Worm (Caenorhabditis elegans) whole organism, L2 larva: ENCODE measurements around the gene T28C6.11.
A peak's percentile ranks its signal among the peaks of the same experiment; 100 is the strongest.

Source experiments
- C34F6.9 ChIP-seq: fragments of 150-350 bp; optimal IDR thresholded peaks from 2 replicates; lab custom pipeline; 2014; ENCODE audit warnings: missing biosample characterization, missing genetic modification characterization
- F13H6.1 ChIP-seq: sonication (generic microtip); optimal IDR thresholded peaks from 2 replicates; lab custom pipeline; 2016; ENCODE audit warnings: missing genetic modification characterization, missing compliant biosample characterization
- R02D3.7 ChIP-seq: fragments of 150-350 bp; optimal IDR thresholded peaks from 2 replicates; lab custom pipeline; 2014; ENCODE audit warnings: missing biosample characterization, missing genetic modification characterization
- ZK546.5 ChIP-seq: sonication (generic microtip); optimal IDR thresholded peaks from 2 replicates; lab custom pipeline; 2017; ENCODE audit warnings: missing biosample characterization, missing genetic modification characterization
- alr-1 ChIP-seq: fragments of 150-350 bp; optimal IDR thresholded peaks from 2 replicates; lab custom pipeline; 2014; ENCODE audit warnings: missing biosample characterization, missing genetic modification characterization
- aly-2 ChIP-seq: fragments of 150-350 bp; optimal IDR thresholded peaks from 2 replicates; lab custom pipeline; 2014; ENCODE audit warnings: missing biosample characterization, missing genetic modification characterization
- ama-1 ChIP-seq: fragments of 150-350 bp; optimal IDR thresholded peaks from 2 replicates; lab custom pipeline; 2018; ENCODE audit warnings: inconsistent platforms
- blmp-1 ChIP-seq: sonication (generic microtip); optimal IDR thresholded peaks from 2 replicates; lab custom pipeline; 2017; ENCODE audit warnings: missing genetic modification characterization, mild to moderate bottlenecking, missing compliant biosample characterization, antibody characterized with exemption, moderate library complexity; ENCODE audit not compliant: insufficient read depth
- ceh-82 ChIP-seq: fragments of 150-350 bp; optimal IDR thresholded peaks from 2 replicates; lab custom pipeline; 2014; ENCODE audit warnings: missing biosample characterization, missing genetic modification characterization
- crh-2 ChIP-seq: sonication (generic microtip); optimal IDR thresholded peaks from 2 replicates; lab custom pipeline; 2017; ENCODE audit warnings: missing biosample characterization, missing genetic modification characterization
- dmd-4 ChIP-seq: sonication (generic microtip); optimal IDR thresholded peaks from 2 replicates; lab custom pipeline; 2017; ENCODE audit warnings: missing biosample characterization, missing genetic modification characterization
- egl-27 ChIP-seq: sonication (generic microtip); optimal IDR thresholded peaks from 3 replicates; lab custom pipeline; 2017; ENCODE audit warnings: missing biosample characterization, missing genetic modification reagents, missing genetic modification characterization
- elt-1 ChIP-seq: fragments of 150-350 bp; optimal IDR thresholded peaks from 2 replicates; lab custom pipeline; 2014; ENCODE audit warnings: missing biosample characterization, missing genetic modification characterization
- fos-1 ChIP-seq: fragments of 150-350 bp; optimal IDR thresholded peaks from 2 replicates; lab custom pipeline; 2014; ENCODE audit warnings: missing biosample characterization, missing genetic modification characterization
- gmeb-1 ChIP-seq: fragments of 150-350 bp; optimal IDR thresholded peaks from 2 replicates; lab custom pipeline; 2014; ENCODE audit warnings: missing biosample characterization, missing genetic modification characterization
- lin-11 ChIP-seq: fragments of 150-350 bp; sonication (generic microtip); optimal IDR thresholded peaks from 2 replicates; lab custom pipeline; 2014; ENCODE audit warnings: missing biosample characterization, missing genetic modification characterization, inconsistent platforms, mixed read lengths
- lin-13 ChIP-seq: fragments of 150-350 bp; optimal IDR thresholded peaks from 2 replicates; lab custom pipeline; 2014; ENCODE audit warnings: missing biosample characterization, missing genetic modification reagents, missing genetic modification characterization
- lin-39 ChIP-seq: fragments of 150-350 bp; optimal IDR thresholded peaks from 2 replicates; lab custom pipeline; 2014; ENCODE audit warnings: missing biosample characterization, missing genetic modification reagents, missing genetic modification characterization
- lsy-2 ChIP-seq, 2 experiments: fragments of 150-350 bp in 1 of 2; sonication (generic microtip) in 1 of 2; optimal IDR thresholded peaks; 2 replicates each; lab custom pipeline; 2014 to 2017; ENCODE audit warnings: missing biosample characterization in 2 of 2, missing genetic modification characterization in 2 of 2
- mbf-1 ChIP-seq: sonication (generic microtip); optimal IDR thresholded peaks from 2 replicates; lab custom pipeline; 2017; ENCODE audit warnings: missing biosample characterization, missing genetic modification characterization
- nhr-11 ChIP-seq: fragments of 150-350 bp; optimal IDR thresholded peaks from 2 replicates; lab custom pipeline; 2014; ENCODE audit warnings: missing biosample characterization, missing genetic modification characterization
- nhr-12 ChIP-seq: fragments of 150-350 bp; optimal IDR thresholded peaks from 2 replicates; lab custom pipeline; 2014; ENCODE audit warnings: missing biosample characterization, missing genetic modification characterization
- nhr-129 ChIP-seq: fragments of 150-350 bp; optimal IDR thresholded peaks from 2 replicates; lab custom pipeline; 2014; ENCODE audit warnings: missing biosample characterization, missing genetic modification characterization
- nhr-21 ChIP-seq: fragments of 150-350 bp; optimal IDR thresholded peaks from 2 replicates; lab custom pipeline; 2014; ENCODE audit warnings: missing biosample characterization, missing genetic modification characterization
- nhr-23 ChIP-seq: fragments of 150-350 bp; optimal IDR thresholded peaks from 2 replicates; lab custom pipeline; 2014; ENCODE audit warnings: missing biosample characterization, missing genetic modification reagents, missing genetic modification characterization
- nhr-25 ChIP-seq: fragments of 150-350 bp; sonication (generic microtip); optimal IDR thresholded peaks from 3 replicates; lab custom pipeline; 2014; ENCODE audit warnings: missing biosample characterization, missing genetic modification characterization
- nhr-6 ChIP-seq: fragments of 150-350 bp; optimal IDR thresholded peaks from 2 replicates; lab custom pipeline; 2014; ENCODE audit warnings: missing biosample characterization, missing genetic modification characterization
- nhr-77 ChIP-seq: fragments of 150-350 bp; optimal IDR thresholded peaks from 2 replicates; lab custom pipeline; 2014; ENCODE audit warnings: missing biosample characterization, missing genetic modification characterization
- peb-1 ChIP-seq: fragments of 150-350 bp; optimal IDR thresholded peaks from 2 replicates; lab custom pipeline; 2014; ENCODE audit warnings: missing biosample characterization, missing genetic modification characterization
- sem-4 ChIP-seq: fragments of 150-350 bp; optimal IDR thresholded peaks from 2 replicates; lab custom pipeline; 2014; ENCODE audit warnings: missing biosample characterization, missing genetic modification reagents, missing genetic modification characterization
- skn-1 ChIP-seq: sonication (generic microtip); optimal IDR thresholded peaks from 2 replicates; lab custom pipeline; 2017; ENCODE audit warnings: missing biosample characterization, missing genetic modification characterization
- sma-3 ChIP-seq: sonication (generic microtip); optimal IDR thresholded peaks from 2 replicates; lab custom pipeline; 2016; ENCODE audit warnings: missing genetic modification reagents, missing genetic modification characterization, missing compliant biosample characterization
- unc-55 ChIP-seq: fragments of 150-350 bp; sonication (generic microtip); optimal IDR thresholded peaks from 3 replicates; lab custom pipeline; 2014; ENCODE audit warnings: missing biosample characterization, missing genetic modification reagents, missing genetic modification characterization
- zag-1 ChIP-seq: fragments of 150-350 bp; optimal IDR thresholded peaks from 2 replicates; lab custom pipeline; 2014; ENCODE audit warnings: missing biosample characterization, missing genetic modification characterization
- ztf-1 ChIP-seq: fragments of 200-800 bp; sonication (Bioruptor generic); conservative IDR thresholded peaks from 2 replicates; pipeline ENCODE4 v1.3.6; 2022; ENCODE audit warnings: missing genetic modification characterization, missing compliant biosample characterization

T28C6.11 gene

ce11 chrIV:8824145-8824833 is 15.8 kb downstream of the T28C6.11 start, which contains the start of the genes col-117 and col-3 (continued):
- no peak for TF ChIP-seq ceh-82 (tag; lab: Kevin White, UChicago)
- peak; percentile 13 for TF ChIP-seq gmeb-1 (tag; lab: Kevin White, UChicago)
- TF ChIP-seq nhr-12: no peak
- TF ChIP-seq lin-39: no peak
- TF ChIP-seq R02D3.7: no peak
- TF ChIP-seq alr-1 (tag; lab: Kevin White, UChicago): no peak
- peak; percentile 56 for TF ChIP-seq egl-27 (tag; lab: Kevin White, UChicago)
- no peak for TF ChIP-seq ama-1
- peak; percentile 78 for TF ChIP-seq nhr-25 (tag; lab: Kevin White, UChicago)
- peak; percentile 11 for TF ChIP-seq blmp-1 (tag; lab: Kevin White, UChicago)
- TF ChIP-seq lin-13 (GFP tag; lab: Kevin White, UChicago): no peak

- TF ChIP-seq skn-1 (no peak), nhr-21 (tag; lab: Kevin White, UChicago) (peak; percentile 25), crh-2 (peak; percentile 24), sma-3 (peak; percentile 41), dmd-4 (tag; lab: Kevin White, UChicago) (no peak), fos-1 (tag; lab: Kevin White, UChicago) (peak; percentile 8), nhr-25 (tag; lab: Kevin White, UChicago) (peak; percentile 41), lin-13 (GFP tag; lab: Kevin White, UChicago) (peak; percentile 13)
Observed at ce11 chrIV:8822598-8822997, 17.5 kb downstream of the T28C6.11 start.

DNA sequence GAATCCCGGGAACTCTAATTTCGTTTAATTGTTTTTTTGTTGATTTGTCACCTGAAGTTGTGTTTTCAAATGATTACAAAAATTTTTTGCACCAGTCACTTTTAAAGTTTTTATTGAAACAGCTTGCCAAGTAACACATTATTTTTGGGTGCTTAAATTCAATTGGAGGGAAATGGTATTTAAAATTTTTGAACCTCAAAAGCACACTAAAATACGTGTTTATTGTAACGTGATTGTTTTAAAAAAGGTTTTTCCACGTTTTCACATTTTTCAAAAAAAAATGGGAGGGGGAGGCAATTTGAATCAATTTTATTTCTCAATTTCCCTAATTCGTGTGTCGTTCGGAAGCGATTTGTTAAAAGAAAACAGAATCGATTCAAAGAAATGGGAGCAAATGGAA is 18.9 kb downstream of the T28C6.11 start, which contains the start of gene T28C6.5:
TSS of gene T28C6.5 (plus strand) at position 301 of the 400 bp plus-strand sequence.
- TF ChIP-seq lsy-2 (tag; optimal IDR thresholded peaks at IDR 0.05; lab: Kevin White, UChicago) (no peak), nhr-11 (tag; lab: Kevin White, UChicago) (no peak), lin-39 (no peak), nhr-6 (no peak), lin-11 (tag; lab: Kevin White, UChicago) (no peak), nhr-21 (tag; lab: Kevin White, UChicago) (no peak), nhr-129 (tag; lab: Kevin White, UChicago) (no peak), zag-1 (no peak), ama-1 (no peak), C34F6.9 (tag; lab: Kevin White, UChicago) (no peak), nhr-23 (no peak), ztf-1 (GFP tag; lab: Robert Waterston, UW) (no peak), elt-1 (no peak), skn-1 (no peak)

DNA sequence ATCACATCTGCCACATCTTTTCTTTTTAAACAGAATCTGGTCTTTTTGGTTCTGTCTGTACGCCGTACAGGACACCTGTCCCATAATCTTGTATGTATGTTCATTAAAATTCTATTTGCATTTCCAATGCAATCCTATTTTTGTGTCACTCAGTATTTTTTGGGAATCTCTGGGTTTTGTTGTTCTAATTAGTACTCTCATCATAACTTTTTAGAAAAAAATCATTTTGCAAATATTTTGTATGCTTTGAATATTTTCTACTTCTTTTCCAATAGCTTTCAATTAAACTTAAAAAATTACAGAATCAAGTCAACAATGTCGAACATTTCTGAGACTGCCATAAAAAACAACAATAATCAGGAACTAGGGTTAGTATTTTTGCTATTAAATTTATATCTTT is 20.0 kb downstream of the T28C6.11 start, which contains the start of gene T28C6.3:
TSS of gene T28C6.3 (plus strand) at position 301 of the 400 bp plus-strand sequence.
- no peak for TF ChIP-seq lin-11 (tag; lab: Kevin White, UChicago)
- TF ChIP-seq dmd-4 (tag; lab: Kevin White, UChicago): no peak
- TF ChIP-seq nhr-77 (tag; lab: Kevin White, UChicago): no peak
- TF ChIP-seq ama-1: no peak
- no peak for TF ChIP-seq ZK546.5 (tag; lab: Kevin White, UChicago)
- TF ChIP-seq aly-2: no peak
- TF ChIP-seq unc-55 (GFP tag; lab: Kevin White, UChicago): no peak
- no peak for TF ChIP-seq F13H6.1 (tag; lab: Kevin White, UChicago)
- no peak for TF ChIP-seq lin-13 (GFP tag; lab: Kevin White, UChicago)
- TF ChIP-seq ceh-82 (tag; lab: Kevin White, UChicago): no peak
- no peak for TF ChIP-seq nhr-11 (tag; lab: Kevin White, UChicago)
- no peak for TF ChIP-seq sem-4 (tag; lab: Kevin White, UChicago)
- no peak for TF ChIP-seq skn-1
- no peak for TF ChIP-seq alr-1 (tag; lab: Kevin White, UChicago)
- no peak for TF ChIP-seq C34F6.9 (tag; lab: Kevin White, UChicago)
- TF ChIP-seq peb-1 (tag; lab: Kevin White, UChicago): no peak

ce11 chrIV:8819471-8819870 is 20.6 kb downstream of the T28C6.11 start:
- TF ChIP-seq mbf-1 (tag; lab: Kevin White, UChicago) (no peak), lsy-2 (tag; optimal IDR thresholded peaks at IDR 0.05; lab: Kevin White, UChicago) (no peak), nhr-129 (tag; lab: Kevin White, UChicago) (no peak), nhr-25 (tag; lab: Kevin White, UChicago) (peak; percentile 12)
